Fruit fly (Drosophila melanogaster): ENCODE measurements around the gene Best1.

Gene Best1

DNA sequence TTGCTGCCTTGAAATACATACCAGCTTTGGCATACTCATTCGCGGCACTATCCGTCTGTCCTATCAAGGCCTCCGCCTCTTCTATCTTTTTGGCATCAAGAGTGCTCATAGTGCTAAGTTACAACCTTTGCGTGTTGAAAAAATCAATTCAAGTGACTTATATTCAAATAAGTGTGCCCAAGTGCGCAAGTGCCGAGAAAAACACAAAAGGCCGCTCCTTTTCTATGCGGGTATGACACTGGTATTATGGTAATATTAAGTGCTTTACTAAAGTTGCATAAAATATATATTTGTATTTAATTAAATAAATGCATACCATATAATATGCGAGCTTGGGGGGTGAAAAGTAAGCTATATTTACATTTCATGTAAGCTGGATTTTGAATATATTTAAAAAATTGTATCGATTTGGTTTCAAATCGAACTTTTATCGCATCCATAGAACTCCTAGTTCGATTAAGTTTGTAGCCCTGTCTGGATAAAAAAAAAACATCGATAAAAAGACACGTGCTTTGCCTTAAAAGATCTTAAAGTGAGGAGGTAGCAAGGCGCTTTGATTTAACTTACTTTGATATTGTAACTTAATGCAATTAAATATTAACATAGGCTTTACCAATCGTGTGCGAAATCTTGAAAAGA lies 48.9 kb downstream of the Best1 start, which contains the start of the genes gammaSnap2 and ATPsynepsilonL (continued):
- 0 out of 3 replicates have a peak, but pooled peaks have one; percentile 23 for TF ChIP-seq row (GFP tag; IDR thresholded peaks at IDR 0.05)
- TF ChIP-seq Fer1 (GFP tag; optimal IDR thresholded peaks at IDR 0.05) = no peak
- TF ChIP-seq CG13287 (GFP tag; IDR thresholded peaks at IDR 0.05; ENCODE audit: partially characterized antibody) = peak; percentile 41; the same call in 1 of the 2 replicates
- TF ChIP-seq Nf-YC (tag; optimal IDR thresholded peaks at IDR 0.05) = no peak
- TF ChIP-seq Dll (GFP tag; IDR thresholded peaks at IDR 0.05; ENCODE audit: partially characterized antibody) = 0 out of 4 replicates have a peak, but pooled peaks have one; percentile 51
- TF ChIP-seq CG7928 (GFP tag; optimal IDR thresholded peaks at IDR 0.05) = peak; percentile 18
- TF ChIP-seq CG3847 (GFP tag; IDR thresholded peaks at IDR 0.05) = no peak
- TF ChIP-seq knrl (GFP tag; IDR thresholded peaks at IDR 0.05; ENCODE audit: partially characterized antibody) = no peak
- TF ChIP-seq CTCF (GFP tag; optimal IDR thresholded peaks at IDR 0.05) = no peak
- TF ChIP-seq tap (tag; optimal IDR thresholded peaks at IDR 0.05) = no peak

dm6 chr3R:10119592-10119991 lies 50.7 kb downstream of the Best1 start:
- TF ChIP-seq chn (GFP tag; optimal IDR thresholded peaks at IDR 0.05) (no peak), Hey (tag; optimal IDR thresholded peaks at IDR 0.05) (no peak), GATAe (GFP tag; conservative IDR thresholded peaks at IDR 0.05) (0 out of 2 replicates have a peak, but pooled peaks have one; percentile 20), z (GFP tag; IDR thresholded peaks at IDR 0.05) (no peak), cad (GFP tag; optimal IDR thresholded peaks at IDR 0.05) (no peak), sug (tag; optimal IDR thresholded peaks at IDR 0.05) (peak; percentile 42), peb (GFP tag; IDR thresholded peaks at IDR 0.05) (no peak), Hand (GFP tag; optimal IDR thresholded peaks at IDR 0.05) (no peak), bbx (GFP tag; IDR thresholded peaks at IDR 0.05; ENCODE audit: partially characterized antibody) (no peak), trh (GFP tag; optimal IDR thresholded peaks at IDR 0.05) (no peak), Sox102F (GFP tag; optimal IDR thresholded peaks at IDR 0.05) (no peak), mirr (GFP tag; optimal IDR thresholded peaks at IDR 0.05) (peak; percentile 95), lab (GFP tag; optimal IDR thresholded peaks at IDR 0.05) (peak; percentile 83), CG10543 (GFP tag; optimal IDR thresholded peaks at IDR 0.05) (peak; percentile 11), h (optimal IDR thresholded peaks at IDR 0.05) (no peak), Lim3 (GFP tag; IDR thresholded peaks at IDR 0.05) (peak; percentile 15; the same call in 1 of the 2 replicates), eve (GFP tag; optimal IDR thresholded peaks at IDR 0.05) (peak in 1 of 2 experiments; percentile 28), crp (GFP tag; optimal IDR thresholded peaks at IDR 0.05) (no peak), CG7357 (GFP tag; IDR thresholded peaks at IDR 0.05) (0 out of 3 replicates have a peak, but pooled peaks have one; percentile 12), kah (GFP tag; optimal IDR thresholded peaks at IDR 0.05) (no peak), grn (GFP tag; optimal IDR thresholded peaks at IDR 0.05) (peak; percentile 78), CG34376 (GFP tag; optimal IDR thresholded peaks at IDR 0.05) (peak; percentile 34), CG18599 (GFP tag; optimal IDR thresholded peaks at IDR 0.05) (no peak), exex (tag; optimal IDR thresholded peaks at IDR 0.05) (peak; percentile 97)

DNA sequence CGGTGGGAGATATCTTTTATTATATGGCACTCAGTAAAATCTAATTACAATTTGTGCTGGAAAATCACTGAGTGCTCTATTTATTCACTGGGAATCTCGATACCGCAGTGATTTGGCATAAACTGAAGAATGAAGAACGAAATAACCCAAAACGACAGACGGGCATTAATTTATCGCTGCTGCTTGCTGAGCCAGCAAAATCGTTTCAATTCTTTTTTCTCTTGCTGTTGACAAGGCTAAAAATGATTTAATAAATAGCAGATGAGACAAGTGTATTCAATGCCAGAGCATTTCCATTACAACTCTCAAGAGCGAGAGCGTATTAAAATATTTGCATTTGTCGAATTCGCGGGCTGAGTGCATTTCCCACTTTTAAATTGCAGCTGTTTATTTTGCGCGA lies 54.5 kb downstream of the Best1 start:
- TF ChIP-seq chinmo (GFP tag; IDR thresholded peaks at IDR 0.05; ENCODE audit: partially characterized antibody) = 0 out of 4 replicates have a peak, but pooled peaks have one; percentile 24
- no peak for TF ChIP-seq Ada2b (GFP tag; IDR thresholded peaks at IDR 0.05)
- no peak for TF ChIP-seq Trl (optimal IDR thresholded peaks at IDR 0.05)
- no peak for TF ChIP-seq Trl (GFP tag; optimal IDR thresholded peaks at IDR 0.05)
- no peak for TF ChIP-seq en (GFP tag; optimal IDR thresholded peaks at IDR 0.05)
- peak; percentile 6 for TF ChIP-seq CG13894 (tag; optimal IDR thresholded peaks at IDR 0.05)
